Worm (Caenorhabditis elegans) whole organism, L4 larva: ENCODE results near the gene dmd-3.

Experiments
- D1046.2 ChIP-seq: fragments of 200-800 bp; sonication (Bioruptor generic); IDR thresholded peaks from 2 replicates; pipeline ENCODE4 v1.3.6; 2022; ENCODE audit warnings: missing genetic modification characterization, missing compliant biosample characterization
- F26F4.8 ChIP-seq: fragments of 200-800 bp; sonication (Bioruptor generic); conservative IDR thresholded peaks from 2 replicates; pipeline ENCODE4 v1.3.6; 2022; ENCODE audit warnings: missing genetic modification characterization, missing compliant biosample characterization
- T20F7.1 ChIP-seq: fragments of 200-800 bp; sonication (Bioruptor generic); optimal IDR thresholded peaks from 2 replicates; lab custom pipeline; 2018; ENCODE audit warnings: mild to moderate bottlenecking, missing genetic modification characterization, missing compliant biosample characterization
- Y105C5A.15 ChIP-seq: fragments of 200-800 bp; sonication (Bioruptor generic); IDR thresholded peaks from 2 replicates; pipeline ENCODE4 v1.3.6; 2022; ENCODE audit warnings: missing genetic modification characterization, missing compliant biosample characterization
- attf-4 ChIP-seq: sonication (generic microtip); optimal IDR thresholded peaks from 3 replicates; lab custom pipeline; 2017; ENCODE audit warnings: missing biosample characterization, missing genetic modification characterization
- ceh-28 ChIP-seq: fragments of 150-350 bp; optimal IDR thresholded peaks from 2 replicates; lab custom pipeline; 2014; ENCODE audit warnings: missing biosample characterization, missing genetic modification reagents, missing genetic modification characterization
- ceh-82 ChIP-seq: sonication (generic microtip); optimal IDR thresholded peaks from 2 replicates; lab custom pipeline; 2017; ENCODE audit warnings: missing biosample characterization, missing genetic modification characterization
- daf-19 ChIP-seq: fragments of 200-800 bp; sonication (Bioruptor generic); conservative IDR thresholded peaks from 2 replicates; pipeline ENCODE4 v1.3.6; 2022; ENCODE audit warnings: missing genetic modification characterization, missing compliant biosample characterization
- daf-8 ChIP-seq: fragments of 200-800 bp; sonication (Bioruptor generic); IDR thresholded peaks from 2 replicates; pipeline ENCODE4 v1.3.6; 2022; ENCODE audit warnings: missing genetic modification characterization, missing compliant biosample characterization
- dmd-6 ChIP-seq: fragments of 200-800 bp; sonication (Bioruptor generic); IDR thresholded peaks from 2 replicates; pipeline ENCODE4 v1.3.6; 2022; ENCODE audit warnings: missing genetic modification reagents, missing genetic modification characterization, missing compliant biosample characterization
- dpl-1 ChIP-seq: fragments of 150-350 bp; optimal IDR thresholded peaks from 2 replicates; lab custom pipeline; 2014; ENCODE audit warnings: missing biosample characterization, missing genetic modification reagents, missing genetic modification characterization
- dve-1 ChIP-seq: sonication (generic microtip); optimal IDR thresholded peaks from 2 replicates; lab custom pipeline; 2017; ENCODE audit warnings: antibody characterized with exemption, mild to moderate bottlenecking, missing genetic modification characterization, missing compliant biosample characterization; ENCODE audit not compliant: insufficient read depth
- fkh-10 ChIP-seq: fragments of 150-350 bp; optimal IDR thresholded peaks from 2 replicates; lab custom pipeline; 2014; ENCODE audit warnings: missing biosample characterization, missing genetic modification reagents, missing genetic modification characterization
- hlh-11 ChIP-seq: fragments of 200-800 bp; sonication (Bioruptor generic); optimal IDR thresholded peaks from 2 replicates; lab custom pipeline; 2018; ENCODE audit warnings: mild to moderate bottlenecking, missing genetic modification characterization, missing compliant biosample characterization
- hmg-1.1 ChIP-seq: fragments of 200-800 bp; sonication (Bioruptor generic); IDR thresholded peaks from 2 replicates; pipeline ENCODE4 v1.3.6; 2022; ENCODE audit warnings: missing genetic modification reagents, missing genetic modification characterization, missing compliant biosample characterization
- lin-13 ChIP-seq: fragments of 150-350 bp; optimal IDR thresholded peaks from 2 replicates; lab custom pipeline; 2014; ENCODE audit warnings: missing biosample characterization, missing genetic modification reagents, missing genetic modification characterization
- lin-38 ChIP-seq: fragments of 200-800 bp; sonication (Bioruptor generic); IDR thresholded peaks from 2 replicates; pipeline ENCODE4 v1.3.6; 2022; ENCODE audit warnings: missing genetic modification reagents, missing genetic modification characterization, missing compliant biosample characterization
- mep-1 ChIP-seq: fragments of 150-350 bp; sonication (generic microtip); optimal IDR thresholded peaks from 3 replicates; lab custom pipeline; 2014; ENCODE audit warnings: missing biosample characterization, missing genetic modification characterization
- mes-2 ChIP-seq: sonication (generic microtip); optimal IDR thresholded peaks from 2 replicates; lab custom pipeline; 2016; ENCODE audit warnings: missing genotype, mild to moderate bottlenecking, missing genetic modification characterization, missing compliant biosample characterization; ENCODE audit not compliant: poor library complexity, severe bottlenecking
- mxl-2 ChIP-seq: fragments of 200-800 bp; sonication (Bioruptor generic); conservative IDR thresholded peaks from 2 replicates; pipeline ENCODE4 v1.3.6; 2022; ENCODE audit warnings: missing genetic modification reagents, missing genetic modification characterization, missing compliant biosample characterization
- nhr-10 ChIP-seq: fragments of 150-350 bp; optimal IDR thresholded peaks from 2 replicates; lab custom pipeline; 2014; ENCODE audit warnings: missing biosample characterization, missing genetic modification characterization
- nhr-102 ChIP-seq: sonication (generic microtip); optimal IDR thresholded peaks from 2 replicates; lab custom pipeline; 2016; ENCODE audit warnings: mild to moderate bottlenecking, missing genetic modification characterization, moderate library complexity, missing compliant biosample characterization
- nhr-111 ChIP-seq: fragments of 200-800 bp; sonication (Bioruptor generic); optimal IDR thresholded peaks from 2 replicates; lab custom pipeline; 2018; ENCODE audit warnings: mild to moderate bottlenecking, missing genetic modification characterization, missing compliant biosample characterization
- nhr-28 ChIP-seq: fragments of 150-350 bp; optimal IDR thresholded peaks from 2 replicates; lab custom pipeline; 2014; ENCODE audit warnings: missing biosample characterization, missing genetic modification characterization
- nhr-41 ChIP-seq: fragments of 200-800 bp; sonication (Bioruptor generic); IDR thresholded peaks from 2 replicates; pipeline ENCODE4 v1.3.6; 2022; ENCODE audit warnings: missing genetic modification reagents, missing genetic modification characterization, missing compliant biosample characterization
- nhr-48 ChIP-seq: sonication (generic microtip); optimal IDR thresholded peaks from 2 replicates; lab custom pipeline; 2016; ENCODE audit warnings: mild to moderate bottlenecking, missing genetic modification characterization, missing compliant biosample characterization
- pqm-1 ChIP-seq: sonication (generic microtip); optimal IDR thresholded peaks from 2 replicates; lab custom pipeline; 2017; ENCODE audit warnings: missing biosample characterization, missing genetic modification characterization
- snpc-1.2 ChIP-seq: fragments of 200-800 bp; sonication (Bioruptor generic); IDR thresholded peaks from 2 replicates; pipeline ENCODE4 v1.3.6; 2022; ENCODE audit warnings: missing genetic modification reagents, missing genetic modification characterization, missing compliant biosample characterization
- spr-3 ChIP-seq: fragments of 200-800 bp; sonication (Bioruptor generic); optimal IDR thresholded peaks from 2 replicates; lab custom pipeline; 2018; ENCODE audit warnings: mild to moderate bottlenecking, missing genetic modification characterization, missing compliant biosample characterization
- tag-97 ChIP-seq: fragments of 200-800 bp; sonication (Bioruptor generic); IDR thresholded peaks from 2 replicates; pipeline ENCODE4 v1.3.6; 2022; ENCODE audit warnings: missing genetic modification characterization, missing compliant biosample characterization
- tra-1 ChIP-seq: fragments of 200-800 bp; sonication (Bioruptor generic); IDR thresholded peaks from 2 replicates; pipeline ENCODE4 v1.3.6; 2022; ENCODE audit warnings: missing genetic modification reagents, missing genetic modification characterization, missing compliant biosample characterization
- unc-39 ChIP-seq: sonication (generic microtip); optimal IDR thresholded peaks from 2 replicates; lab custom pipeline; 2017; ENCODE audit warnings: missing biosample characterization, missing genetic modification characterization
- unc-62 ChIP-seq, 3 experiments: fragments of 150-350 bp in 1 of 3; sonication (generic microtip); optimal IDR thresholded peaks in 2 of 3; peaks in 1 of 3; 1 replicate in 1 of 3; 2 replicates in 2 of 3; lab custom pipeline; 2014 to 2017; ENCODE audit warnings: missing biosample characterization in 3 of 3, missing genetic modification characterization in 3 of 3, missing genetic modification reagents in 3 of 3, missing genotype in 1 of 3
- vab-7 ChIP-seq: fragments of 200-800 bp; sonication (Bioruptor generic); IDR thresholded peaks from 2 replicates; pipeline ENCODE4 v1.3.6; 2022; ENCODE audit warnings: missing genetic modification reagents, missing genetic modification characterization, missing compliant biosample characterization
- zag-1 ChIP-seq: fragments of 150-350 bp; optimal IDR thresholded peaks from 2 replicates; lab custom pipeline; 2014; ENCODE audit warnings: missing biosample characterization, missing genetic modification characterization
- zfp-2 ChIP-seq: sonication (generic microtip); optimal IDR thresholded peaks from 2 replicates; lab custom pipeline; 2016; ENCODE audit warnings: mild to moderate bottlenecking, missing genetic modification characterization, missing compliant biosample characterization
- zfp-3 ChIP-seq: fragments of 200-800 bp; sonication (Bioruptor generic); conservative IDR thresholded peaks from 2 replicates; pipeline ENCODE4 v1.3.6; 2022; ENCODE audit warnings: missing genetic modification reagents, missing genetic modification characterization, missing compliant biosample characterization

dmd-3 gene

DNA sequence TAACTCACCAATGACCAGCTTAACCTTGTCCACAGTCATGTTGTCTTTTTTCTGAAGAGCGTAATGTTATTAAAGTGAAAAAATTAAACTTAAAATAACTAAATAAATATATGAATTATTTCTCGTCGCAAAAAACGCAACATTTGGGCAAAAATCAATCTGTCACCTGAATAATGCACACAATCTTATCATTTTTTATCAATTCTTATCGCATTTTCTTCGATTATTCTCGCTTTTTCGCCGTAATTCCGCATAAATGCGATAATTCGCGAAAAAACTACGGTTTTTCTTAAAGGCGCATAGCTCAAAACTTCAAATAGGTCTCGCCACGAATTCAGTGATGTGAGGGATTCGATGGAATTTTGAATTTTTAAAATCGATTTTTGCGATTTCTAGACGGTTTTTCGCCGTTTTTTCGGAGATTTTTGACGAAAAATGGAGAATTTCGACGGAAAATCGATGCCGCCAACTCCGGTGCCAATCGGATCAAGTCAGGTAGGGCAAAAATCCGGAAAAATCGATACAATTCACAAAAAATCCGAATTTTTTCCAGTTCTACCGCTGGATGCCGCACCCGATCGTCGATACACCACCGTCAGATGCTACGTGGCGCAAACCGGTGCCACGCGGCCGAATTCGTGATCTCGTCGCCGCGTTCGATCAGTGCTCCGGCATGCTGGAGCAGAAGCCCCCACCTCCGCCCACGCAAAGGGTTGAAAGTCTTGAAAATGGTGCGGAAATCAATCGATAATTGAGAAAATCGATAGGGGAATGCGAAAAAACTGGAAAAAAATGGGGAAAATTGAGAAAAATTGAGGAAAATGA is 42.5 kb upstream of the dmd-3 start, which contains the start of the genes Y43F8C.13 and ani-3 (continued):
- no peak for TF ChIP-seq spr-3 (GFP tag; lab: Kevin White, UChicago)
- no peak for TF ChIP-seq lin-38 (GFP tag; lab: Robert Waterston, UW)
- no peak for TF ChIP-seq T20F7.1 (GFP tag; lab: Kevin White, UChicago)
- TF ChIP-seq D1046.2 (GFP tag; lab: Robert Waterston, UW), result no peak
- no peak for TF ChIP-seq unc-39 (tag; lab: Kevin White, UChicago)
- TF ChIP-seq nhr-102, result no peak
- no peak for TF ChIP-seq hmg-1.1 (GFP tag; lab: Robert Waterston, UW)

DNA sequence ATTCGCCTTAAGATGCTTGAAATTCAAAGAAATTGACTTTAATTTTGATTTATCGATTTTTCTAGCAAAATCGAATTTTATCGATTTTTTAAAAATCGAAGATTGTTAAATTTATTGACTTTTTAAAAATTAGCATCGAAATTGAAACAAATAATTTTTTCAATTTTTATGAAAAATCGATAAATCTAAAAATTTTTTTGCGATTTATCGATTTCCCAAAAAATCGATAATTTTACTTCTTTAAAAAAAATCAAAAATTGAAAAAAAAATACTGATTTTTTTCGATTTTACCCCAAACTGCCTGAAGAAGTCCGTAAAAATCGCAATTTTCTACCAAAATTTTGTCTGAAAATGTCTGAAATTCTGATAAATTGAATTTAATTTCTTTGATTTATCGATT is 36.9 kb upstream of the dmd-3 start:
- peak; percentile 74 for TF ChIP-seq ceh-28 (tag; lab: Kevin White, UChicago)
- no peak for TF ChIP-seq nhr-28 (tag; lab: Kevin White, UChicago)
- no peak for TF ChIP-seq nhr-111 (GFP tag; lab: Kevin White, UChicago)

DNA sequence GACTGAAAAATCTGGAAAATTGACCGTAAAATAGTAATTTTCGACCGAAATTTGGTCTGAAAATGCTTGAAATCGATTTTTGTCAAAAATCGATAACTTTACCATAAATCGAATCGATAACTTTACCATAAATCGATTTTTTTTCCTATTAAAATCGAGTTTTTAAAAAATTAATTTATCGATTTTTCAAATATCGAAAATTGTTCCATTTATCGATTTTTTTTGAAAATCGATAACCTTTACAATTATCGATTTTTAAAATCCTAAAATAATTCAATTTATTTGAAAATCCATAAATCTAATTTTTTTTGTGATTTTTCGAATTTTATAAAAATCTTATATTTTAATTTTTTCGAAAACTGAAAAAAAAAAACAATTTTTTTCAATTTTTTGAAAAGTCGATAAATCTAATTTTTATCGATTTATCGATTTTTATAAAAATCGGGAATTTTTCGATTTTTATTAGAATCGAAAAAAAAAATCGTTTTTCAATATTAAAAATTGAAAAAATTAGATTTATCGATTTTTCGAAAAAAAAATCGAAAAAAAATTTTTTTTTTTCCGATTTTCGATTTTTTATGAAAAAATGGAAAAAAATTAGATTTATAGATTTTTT is 36.3 kb upstream of the dmd-3 start:
- TF ChIP-seq dmd-6 (GFP tag; lab: Robert Waterston, UW), result no peak
- peak; percentile 88 for TF ChIP-seq ceh-28 (tag; lab: Kevin White, UChicago)

DNA sequence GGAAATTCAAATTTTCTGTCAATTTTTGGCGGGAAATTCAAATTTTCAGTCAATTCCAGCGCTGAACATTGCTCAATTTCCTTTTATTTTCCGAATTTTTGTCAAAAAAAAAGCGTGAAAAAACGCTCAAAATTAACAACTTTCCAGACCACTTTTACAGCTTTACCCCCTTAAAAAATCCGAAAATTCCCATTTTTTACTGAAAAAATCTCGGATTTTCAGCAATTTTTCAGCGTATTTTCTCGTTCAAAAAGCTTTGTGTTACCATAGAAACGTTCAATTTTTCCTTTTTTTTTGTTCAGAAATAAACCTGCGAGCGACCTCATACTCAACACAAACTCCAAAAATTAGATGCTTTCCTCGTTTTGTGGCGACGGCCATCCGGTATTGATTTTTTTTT is 19.5 kb upstream of the dmd-3 start, which contains the start of gene mrp-7:
mrp-7 (plus strand) TSS at position 301 of the 400 bp plus-strand sequence.
- TF ChIP-seq unc-62 (GFP tag; optimal IDR thresholded peaks at IDR 0.05 in 1 of 2; lab: Kevin White, UChicago), result no peak
- TF ChIP-seq unc-62 (tag; optimal IDR thresholded peaks at IDR 0.05; lab: Kevin White, UChicago), result no peak
- TF ChIP-seq fkh-10 (GFP tag; lab: Kevin White, UChicago), result no peak
- no peak for TF ChIP-seq vab-7 (GFP tag; lab: Robert Waterston, UW)

DNA sequence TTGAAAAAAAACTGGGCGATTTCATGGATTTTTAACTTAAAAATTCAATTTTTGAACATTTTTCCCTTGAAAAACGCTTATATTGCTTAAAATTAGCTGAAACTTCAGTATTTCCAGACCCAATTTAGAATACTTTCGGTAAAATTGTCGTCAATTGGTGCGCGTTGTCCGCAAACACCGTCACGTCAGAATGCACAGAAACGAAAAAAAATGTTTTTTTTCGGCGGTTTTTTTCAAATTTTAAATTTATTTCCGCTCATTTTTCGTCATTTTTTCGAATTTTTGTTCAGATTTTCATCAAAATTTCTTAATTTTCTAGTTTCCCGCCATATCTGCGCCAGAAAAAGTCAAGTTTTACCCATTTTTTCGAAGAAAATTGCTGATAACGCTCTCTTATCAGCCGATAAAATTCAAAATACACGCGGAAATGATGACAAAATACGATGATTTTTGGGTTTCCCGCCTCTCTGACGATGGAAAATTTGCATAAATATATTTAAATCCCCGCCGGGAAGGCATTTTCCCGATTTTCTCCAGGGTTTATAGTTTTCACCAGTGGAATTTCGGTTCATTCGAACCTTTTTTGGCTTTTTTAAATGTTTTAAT is 18.4 kb upstream of the dmd-3 start:
- no peak for TF ChIP-seq dve-1
- TF ChIP-seq pqm-1, result peak; percentile 32
- TF ChIP-seq zfp-2 (tag; lab: Kevin White, UChicago), result no peak
- peak in 1 of 2 experiments; percentile 72 for TF ChIP-seq unc-62 (GFP tag; optimal IDR thresholded peaks at IDR 0.05 in 1 of 2; lab: Kevin White, UChicago)
- TF ChIP-seq unc-62 (tag; optimal IDR thresholded peaks at IDR 0.05; lab: Kevin White, UChicago), result no peak
- peak; percentile 11 for TF ChIP-seq mes-2 (tag; lab: Kevin White, UChicago)

DNA sequence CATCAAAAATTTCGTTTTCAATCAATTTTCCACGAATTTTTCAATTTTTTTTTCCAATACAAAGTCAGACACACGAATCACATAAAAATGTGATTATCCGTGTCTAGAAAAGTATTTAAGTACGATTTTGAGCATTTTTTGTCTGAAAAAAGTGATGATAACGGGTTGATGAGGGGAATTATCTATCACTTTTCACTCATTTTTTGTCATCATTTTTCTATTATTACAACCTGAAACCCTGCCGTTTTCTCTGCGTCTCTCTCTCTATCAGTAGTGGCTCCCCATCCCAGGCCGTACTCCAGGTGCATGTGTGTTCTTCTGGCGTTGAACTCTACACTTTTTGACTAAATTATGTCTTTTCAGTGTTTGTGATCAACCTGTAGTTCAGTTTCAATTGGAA is 17.3 kb upstream of the dmd-3 start:
- no peak for TF ChIP-seq nhr-48 (tag; lab: Kevin White, UChicago)
- TF ChIP-seq zfp-2 (tag; lab: Kevin White, UChicago), result no peak
- TF ChIP-seq zag-1 (tag; lab: Kevin White, UChicago), result no peak
- no peak for TF ChIP-seq F26F4.8 (GFP tag; lab: Robert Waterston, UW)
- no peak for TF ChIP-seq daf-19 (GFP tag; lab: Robert Waterston, UW)
- TF ChIP-seq nhr-28 (tag; lab: Kevin White, UChicago), result no peak
- TF ChIP-seq snpc-1.2 (GFP tag; lab: Robert Waterston, UW), result no peak
- TF ChIP-seq mxl-2 (GFP tag; lab: Robert Waterston, UW), result no peak
- no peak for TF ChIP-seq ceh-82 (tag; lab: Kevin White, UChicago)
- TF ChIP-seq tra-1 (GFP tag; lab: Robert Waterston, UW), result no peak
- no peak for TF ChIP-seq unc-39 (tag; lab: Kevin White, UChicago)
- TF ChIP-seq Y105C5A.15 (GFP tag; lab: Robert Waterston, UW), result no peak
- TF ChIP-seq zfp-3, result no peak
- peak; percentile 47 for TF ChIP-seq nhr-102
- no peak for TF ChIP-seq attf-4
- TF ChIP-seq daf-8 (GFP tag; lab: Robert Waterston, UW), result no peak
- TF ChIP-seq lin-13 (GFP tag; lab: Kevin White, UChicago), result no peak
- TF ChIP-seq D1046.2 (GFP tag; lab: Robert Waterston, UW), result no peak
- TF ChIP-seq nhr-10, result no peak
- no peak for TF ChIP-seq dpl-1 (GFP tag; lab: Kevin White, UChicago)
- peak; percentile 66 for TF ChIP-seq hlh-11 (tag; lab: Kevin White, UChicago)
- TF ChIP-seq mep-1 (tag; lab: Kevin White, UChicago), result peak; percentile 12
- no peak for TF ChIP-seq nhr-41 (GFP tag; lab: Robert Waterston, UW)
- TF ChIP-seq tag-97, result no peak
